Worm (Caenorhabditis elegans) whole organism, early embryonic: ENCODE data around the gene Y116A8C.29.

ENCODE experiments used
- B0310.2 ChIP-seq: sonication (generic microtip); optimal IDR thresholded peaks from 2 replicates; lab custom pipeline; 2016; ENCODE audit warnings: mild to moderate bottlenecking, missing genetic modification characterization, missing compliant biosample characterization
- F13C5.2 ChIP-seq: sonication (generic microtip); optimal IDR thresholded peaks from 2 replicates; lab custom pipeline; 2017; ENCODE audit warnings: mild to moderate bottlenecking, missing genetic modification characterization, inconsistent platforms, missing compliant biosample characterization
- aly-1 ChIP-seq: sonication (generic microtip); optimal IDR thresholded peaks from 2 replicates; lab custom pipeline; 2016; ENCODE audit warnings: missing genetic modification characterization, missing compliant biosample characterization
- ama-1 ChIP-seq: fragments of 150-350 bp; optimal IDR thresholded peaks from 2 replicates; lab custom pipeline; 2014
- ceh-13 ChIP-seq: fragments of 200-800 bp; sonication (Bioruptor generic); optimal IDR thresholded peaks from 2 replicates; lab custom pipeline; 2018; ENCODE audit warnings: mild to moderate bottlenecking, missing genetic modification characterization, missing compliant biosample characterization
- ceh-36 ChIP-seq: sonication (generic microtip); optimal IDR thresholded peaks from 2 replicates; lab custom pipeline; 2016; ENCODE audit warnings: missing genetic modification characterization, inconsistent platforms, missing compliant biosample characterization
- ets-7 ChIP-seq: sonication (generic microtip); optimal IDR thresholded peaks from 2 replicates; lab custom pipeline; 2016; ENCODE audit warnings: missing genotype, missing genetic modification characterization, missing compliant biosample characterization
- flt-1 ChIP-seq: fragments of 200-800 bp; sonication (Bioruptor generic); IDR thresholded peaks from 2 replicates; pipeline ENCODE4 v1.3.6; 2022; ENCODE audit warnings: missing genetic modification characterization, missing compliant biosample characterization
- hmbx-1 ChIP-seq: sonication (generic microtip); optimal IDR thresholded peaks from 2 replicates; lab custom pipeline; 2016; ENCODE audit warnings: mild to moderate bottlenecking, missing genetic modification characterization, missing compliant biosample characterization
- hmg-4 ChIP-seq: fragments of 200-800 bp; sonication (Bioruptor generic); optimal IDR thresholded peaks from 2 replicates; lab custom pipeline; 2018; ENCODE audit warnings: mild to moderate bottlenecking, missing genetic modification characterization, missing compliant biosample characterization
- hnd-1 ChIP-seq: sonication (generic microtip); optimal IDR thresholded peaks from 2 replicates; lab custom pipeline; 2016; ENCODE audit warnings: missing genetic modification characterization, missing compliant biosample characterization
- pes-1 ChIP-seq: fragments of 200-800 bp; sonication (Bioruptor generic); IDR thresholded peaks from 2 replicates; pipeline ENCODE4 v1.3.6; 2022; ENCODE audit warnings: missing genetic modification reagents, missing genetic modification characterization, missing compliant biosample characterization
- scrt-1 ChIP-seq: fragments of 200-800 bp; sonication (Bioruptor generic); IDR thresholded peaks from 2 replicates; pipeline ENCODE4 v1.3.6; 2022; ENCODE audit warnings: missing genetic modification characterization, missing compliant biosample characterization
- sea-1 ChIP-seq: fragments of 200-800 bp; sonication (Bioruptor generic); conservative IDR thresholded peaks from 2 replicates; pipeline ENCODE4 v1.3.6; 2022; ENCODE audit warnings: missing genetic modification characterization, missing compliant biosample characterization
- tbx-11 ChIP-seq: fragments of 200-800 bp; sonication (Bioruptor generic); IDR thresholded peaks from 2 replicates; pipeline ENCODE4 v1.3.6; 2022; ENCODE audit warnings: missing genetic modification characterization, missing compliant biosample characterization
- tbx-37 ChIP-seq: fragments of 200-800 bp; sonication (Bioruptor generic); conservative IDR thresholded peaks from 2 replicates; pipeline ENCODE4 v1.3.6; 2022; ENCODE audit warnings: missing genetic modification reagents, missing genetic modification characterization, missing compliant biosample characterization
- tra-4 ChIP-seq: sonication (generic microtip); optimal IDR thresholded peaks from 2 replicates; lab custom pipeline; 2017; ENCODE audit warnings: missing genetic modification characterization, missing compliant biosample characterization

Y116A8C.29 gene

DNA sequence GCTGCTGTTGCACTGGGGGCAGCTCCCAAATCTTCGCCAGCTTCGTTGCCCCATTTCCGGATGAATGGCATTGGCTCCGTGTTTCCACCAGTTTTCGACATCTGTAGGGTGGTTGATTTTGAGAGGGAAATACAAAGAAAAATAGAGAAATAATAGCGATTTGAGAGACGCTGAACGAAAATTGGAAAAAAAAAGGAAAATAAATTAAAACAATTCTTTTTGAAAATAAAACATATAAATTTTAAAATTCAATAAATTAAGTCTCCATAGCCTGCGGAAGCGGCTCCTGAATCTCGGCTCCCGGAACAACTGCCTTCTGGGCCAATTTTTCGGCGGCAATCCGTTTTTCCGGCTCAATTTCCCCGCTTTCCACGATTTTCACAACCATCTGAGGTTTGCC lies 17.1 kb downstream of the Y116A8C.29 start, which contains the start of gene sfa-1:
Gene sfa-1, minus strand, starts transcription at position 101 of the 400 bp plus-strand sequence.
- no peak for TF ChIP-seq flt-1 (GFP tag; lab: Robert Waterston, UW)
- no peak for TF ChIP-seq sea-1 (GFP tag; lab: Robert Waterston, UW)
- TF ChIP-seq scrt-1 (GFP tag; lab: Robert Waterston, UW) = no peak
- TF ChIP-seq ceh-36 (tag; lab: Kevin White, UChicago) = no peak
- TF ChIP-seq tbx-11 (GFP tag; lab: Robert Waterston, UW) = no peak
- TF ChIP-seq pes-1 = no peak

DNA sequence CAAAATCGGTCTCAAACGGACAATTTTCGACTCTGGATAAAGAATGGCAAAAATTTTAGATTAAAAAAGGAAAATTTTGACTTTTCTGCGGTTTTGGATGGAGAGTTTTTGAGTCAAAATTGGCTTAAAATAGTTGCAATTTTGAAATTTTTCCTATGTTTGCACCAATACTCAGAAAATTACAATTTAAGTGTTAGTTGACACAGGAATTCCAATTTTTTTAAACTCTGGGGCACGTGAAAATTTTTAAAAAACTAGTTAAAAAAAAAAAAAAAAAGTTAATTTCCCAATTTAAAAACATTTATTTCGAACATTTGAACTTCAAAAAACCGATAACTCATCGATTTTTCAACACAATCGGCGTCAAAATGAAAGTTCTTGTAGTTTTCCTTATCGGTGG lies 18.0 kb downstream of the Y116A8C.29 start, which contains the start of gene Y116A8C.33:
Gene Y116A8C.33, plus strand, starts transcription at position 301 of the 400 bp plus-strand sequence.
- TF ChIP-seq F13C5.2 = no peak
- TF ChIP-seq ets-7 (tag; lab: Kevin White, UChicago) = no peak
- TF ChIP-seq hmbx-1 = no peak
- TF ChIP-seq B0310.2 (tag; lab: Kevin White, UChicago) = no peak
- TF ChIP-seq tbx-11 (GFP tag; lab: Robert Waterston, UW) = no peak
- no peak for TF ChIP-seq tra-4 (tag; lab: Kevin White, UChicago)

DNA sequence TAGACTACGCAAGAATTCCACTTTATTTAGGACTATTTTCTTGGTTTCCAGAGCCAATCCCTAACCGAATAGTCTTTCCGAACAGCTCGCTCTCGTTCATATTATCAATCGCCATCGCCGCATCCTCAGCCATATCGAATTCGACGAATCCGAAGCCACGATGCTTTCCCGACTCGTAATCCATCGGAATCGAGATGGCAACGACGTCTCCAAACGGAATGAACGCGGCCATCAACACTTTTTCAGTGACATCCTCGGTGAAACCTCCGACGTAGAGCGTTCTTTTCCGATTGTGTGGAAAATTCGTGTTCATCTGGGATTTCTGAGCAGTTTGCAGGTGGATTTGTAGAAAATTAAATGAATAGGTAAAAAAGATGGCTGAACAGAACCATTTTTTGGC lies 22.5 kb downstream of the Y116A8C.29 start, which contains the start of gene cyn-13:
Gene cyn-13, minus strand, starts transcription at position 313 of the 400 bp plus-strand sequence.
- TF ChIP-seq ama-1 (lab: Kevin White, UChicago) (peak; percentile 69), tbx-37 (no peak)

DNA sequence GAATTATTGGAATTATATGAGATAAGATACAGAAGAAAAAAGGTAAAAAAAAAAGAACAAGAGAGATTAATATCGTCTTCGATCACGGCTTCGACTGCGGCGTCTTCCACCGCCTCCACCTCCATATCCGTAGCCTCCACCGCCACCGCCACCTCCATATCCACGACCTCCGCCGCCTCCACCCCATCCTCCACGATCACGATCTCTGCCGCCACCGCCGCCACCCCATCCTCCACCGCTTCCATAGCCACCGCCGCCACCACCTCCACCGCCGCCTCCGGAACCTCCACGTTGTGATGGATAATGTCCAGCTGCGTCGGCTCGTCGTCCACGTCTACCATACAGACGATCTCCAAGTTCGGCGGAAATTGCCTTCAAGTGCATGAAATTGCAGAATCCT lies 23.0 kb downstream of the Y116A8C.29 start:
- TF ChIP-seq pes-1 (0 out of 2 replicates have a peak, but pooled peaks have one; percentile 23), tra-4 (tag; lab: Kevin White, UChicago) (no peak)

DNA sequence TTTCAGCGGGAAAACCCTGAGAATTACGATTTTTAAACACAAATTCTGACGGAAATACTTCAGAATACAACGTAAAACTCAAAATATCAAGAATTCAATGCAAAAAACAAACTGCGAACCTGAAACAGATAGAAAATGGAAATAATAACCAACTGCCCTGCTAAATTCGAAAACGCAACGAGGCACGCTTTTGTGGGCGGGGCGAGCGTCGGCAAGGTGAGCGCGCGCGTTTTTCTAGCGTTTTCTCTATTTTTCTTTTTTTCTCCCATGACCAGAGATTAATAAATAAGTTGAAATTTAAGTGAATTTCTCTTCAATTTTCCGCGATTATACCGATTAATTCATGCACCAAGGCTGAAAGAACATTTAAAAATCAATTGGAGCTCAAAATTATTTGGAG lies 24.8 kb downstream of the Y116A8C.29 start, which contains the start of gene uaf-2:
Gene uaf-2, minus strand, starts transcription at position 183 of the 400 bp plus-strand sequence.
- TF ChIP-seq tra-4 (tag; lab: Kevin White, UChicago) (no peak), scrt-1 (GFP tag; lab: Robert Waterston, UW) (no peak), pes-1 (no peak), hmbx-1 (no peak), F13C5.2 (no peak), ceh-36 (tag; lab: Kevin White, UChicago) (no peak), ama-1 (lab: Kevin White, UChicago) (no peak), hnd-1 (no peak), tbx-37 (no peak), B0310.2 (tag; lab: Kevin White, UChicago) (no peak), flt-1 (GFP tag; lab: Robert Waterston, UW) (no peak), sea-1 (GFP tag; lab: Robert Waterston, UW) (no peak), hmg-4 (GFP tag; lab: Kevin White, UChicago) (no peak)

DNA sequence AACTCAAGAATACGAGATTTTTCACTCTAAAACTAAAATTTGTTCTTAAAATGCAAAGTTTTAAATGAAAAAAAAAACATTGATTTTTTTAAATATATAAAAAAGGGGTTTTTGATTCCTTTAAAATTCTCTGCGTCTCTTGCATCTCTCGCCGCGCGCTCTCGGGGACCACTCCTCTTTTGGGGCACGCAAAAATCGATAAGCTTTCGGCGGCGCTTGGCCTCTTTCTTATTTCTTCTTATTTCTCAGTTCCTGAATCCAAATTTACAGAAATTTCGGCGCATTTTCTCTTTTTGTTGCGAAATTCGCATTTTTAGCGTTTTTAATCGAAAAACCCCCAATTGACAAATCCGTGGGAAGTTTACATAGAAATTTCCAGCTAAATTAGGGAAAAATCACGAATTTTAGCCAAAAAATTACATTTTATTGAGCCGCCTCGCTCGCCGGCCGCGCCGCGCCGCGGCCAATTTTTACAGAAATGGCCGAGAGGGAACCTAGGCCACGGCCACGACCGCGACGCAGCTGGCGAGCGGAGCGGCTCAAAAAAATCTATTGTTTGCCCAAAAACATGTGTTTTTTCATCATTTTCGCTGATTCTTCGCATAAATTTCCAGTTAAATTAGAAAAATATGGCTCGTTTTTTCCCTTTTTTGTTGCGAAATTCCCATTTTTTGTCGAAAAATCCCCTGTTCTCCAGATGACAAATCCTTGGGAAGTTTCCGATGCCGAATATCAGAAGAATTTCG lies 25.3 kb downstream of the Y116A8C.29 start, which contains the start of gene itsn-1:
Gene itsn-1, plus strand, starts transcription at position 696 of the 746 bp plus-strand sequence.
- TF ChIP-seq B0310.2 (tag; lab: Kevin White, UChicago) (no peak), pes-1 (no peak), hnd-1 (no peak)

DNA sequence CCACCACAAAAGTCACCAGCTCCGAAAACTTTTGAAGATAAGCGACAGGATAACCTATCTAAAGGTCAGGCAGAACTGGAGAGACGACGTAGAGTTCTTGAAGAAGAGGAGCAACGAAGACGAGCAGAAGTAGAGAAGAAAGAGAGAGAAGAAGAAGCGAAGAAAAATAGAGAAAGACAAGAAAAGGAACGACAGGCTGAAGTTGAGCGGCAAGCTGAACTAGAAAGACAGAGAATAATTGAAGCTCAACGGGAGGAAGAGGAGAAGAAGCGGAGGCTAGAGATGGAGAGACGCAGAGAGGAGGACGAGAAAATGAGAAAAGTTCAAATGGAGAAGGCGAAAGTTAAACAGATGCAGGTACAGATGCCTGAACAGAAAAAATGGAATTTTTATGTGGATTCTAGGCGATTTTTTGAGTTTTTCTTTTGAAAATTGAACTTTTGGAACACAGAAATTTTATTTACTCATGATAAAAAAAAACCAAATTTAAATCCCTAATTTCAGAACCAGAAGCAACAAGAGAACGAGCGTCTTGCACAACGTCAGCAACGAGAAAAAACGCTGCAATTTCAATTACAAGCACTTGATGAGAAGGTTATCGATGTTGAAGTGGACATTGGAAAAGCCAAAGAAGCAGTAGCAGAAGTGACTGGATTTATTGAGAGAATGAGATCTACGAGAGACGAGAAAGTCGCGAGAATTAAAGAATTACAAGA lies 27.4 kb downstream of the Y116A8C.29 start:
- TF ChIP-seq F13C5.2 (no peak), ama-1 (lab: Kevin White, UChicago) (no peak), tra-4 (tag; lab: Kevin White, UChicago) (no peak), hmbx-1 (no peak), hmg-4 (GFP tag; lab: Kevin White, UChicago) (no peak), flt-1 (GFP tag; lab: Robert Waterston, UW) (no peak), sea-1 (GFP tag; lab: Robert Waterston, UW) (no peak), pes-1 (no peak), ceh-36 (tag; lab: Kevin White, UChicago) (no peak), ceh-13 (GFP tag; lab: Kevin White, UChicago) (no peak), aly-1 (tag; lab: Kevin White, UChicago) (no peak), tbx-37 (no peak), tbx-11 (GFP tag; lab: Robert Waterston, UW) (no peak), ets-7 (tag; lab: Kevin White, UChicago) (no peak)

DNA sequence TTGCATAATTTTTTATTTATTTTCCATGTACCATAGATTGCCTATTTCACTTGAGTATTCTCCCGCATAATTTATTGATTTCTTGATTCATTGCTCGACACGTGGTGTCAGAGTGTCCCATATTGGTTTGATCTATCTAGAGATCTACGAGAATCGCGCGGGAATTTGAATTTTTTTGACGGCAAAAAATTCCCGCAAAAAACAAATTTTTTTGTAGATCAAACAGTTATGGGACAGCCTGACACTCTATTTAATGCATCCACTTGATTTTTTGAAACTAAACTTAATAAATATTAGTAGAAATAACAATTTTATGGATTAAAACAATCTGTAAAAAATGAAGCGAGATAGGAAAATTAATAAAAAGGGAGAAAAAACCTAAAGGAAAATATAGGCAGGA lies 32.1 kb downstream of the Y116A8C.29 start:
- TF ChIP-seq flt-1 (GFP tag; lab: Robert Waterston, UW) (no peak), ceh-13 (GFP tag; lab: Kevin White, UChicago) (no peak), tra-4 (tag; lab: Kevin White, UChicago) (no peak), aly-1 (tag; lab: Kevin White, UChicago) (no peak), ets-7 (tag; lab: Kevin White, UChicago) (no peak), tbx-11 (GFP tag; lab: Robert Waterston, UW) (no peak), hmbx-1 (no peak), ceh-36 (tag; lab: Kevin White, UChicago) (no peak), sea-1 (GFP tag; lab: Robert Waterston, UW) (no peak), B0310.2 (tag; lab: Kevin White, UChicago) (no peak), hmg-4 (GFP tag; lab: Kevin White, UChicago) (no peak), scrt-1 (GFP tag; lab: Robert Waterston, UW) (no peak), hnd-1 (no peak), ama-1 (lab: Kevin White, UChicago) (no peak), tbx-37 (no peak)
